Fruit fly (Drosophila melanogaster) whole organism, wandering third instar larva: Measurements from ENCODE around the gene RhoGAP68F.

Source experiments
- Abd-B ChIP-seq: fragments of >200 bp; optimal IDR thresholded peaks from 2 replicates; lab custom pipeline; 2017; ENCODE audit warnings: missing biosample characterization, missing genetic modification characterization
- CG32264 ChIP-seq: fragments of 200-800 bp; sonication (Bioruptor generic); optimal IDR thresholded peaks from 2 replicates; lab custom pipeline; 2016; ENCODE audit warnings: missing biosample characterization, missing genetic modification characterization
- CG9705 ChIP-seq: fragments of 200-800 bp; sonication (Bioruptor generic); optimal IDR thresholded peaks from 2 replicates; lab custom pipeline; 2018; ENCODE audit warnings: missing biosample characterization, mild to moderate bottlenecking, missing genetic modification characterization
- CrebA ChIP-seq: fragments of 200-800 bp; sonication (Bioruptor generic); optimal IDR thresholded peaks from 2 replicates; lab custom pipeline; 2016; ENCODE audit warnings: missing biosample characterization, mild to moderate bottlenecking, missing genetic modification characterization, borderline replicate concordance
- Dfd ChIP-seq: fragments of >200 bp; optimal IDR thresholded peaks from 2 replicates; lab custom pipeline; 2017; ENCODE audit warnings: missing biosample characterization, missing genetic modification characterization
- Dif ChIP-seq: fragments of 200-275, 200-300 bp; sonication (Bioruptor generic); optimal IDR thresholded peaks from 2 replicates; lab custom pipeline; 2018; ENCODE audit warnings: missing biosample characterization, missing genetic modification characterization; ENCODE audit not compliant: partially characterized antibody
- GATAd ChIP-seq: sonication (Bioruptor generic); optimal IDR thresholded peaks from 2 replicates; lab custom pipeline; 2016; ENCODE audit warnings: missing biosample characterization, missing genetic modification characterization
- HLH106 ChIP-seq: fragments of 200-800 bp; optimal IDR thresholded peaks from 3 replicates; lab custom pipeline; 2019; ENCODE audit warnings: missing biosample characterization, mild to moderate bottlenecking, missing genetic modification characterization, moderate library complexity
- Hnf4 ChIP-seq: fragments of 200-800 bp; sonication (Bioruptor generic); optimal IDR thresholded peaks from 2 replicates; lab custom pipeline; 2016; ENCODE audit warnings: missing biosample characterization, mild to moderate bottlenecking, missing genetic modification characterization
- Hr78 ChIP-seq: fragments of >200 bp; optimal IDR thresholded peaks from 2 replicates; lab custom pipeline; 2017; ENCODE audit warnings: missing biosample characterization, missing genetic modification characterization
- Hr83 ChIP-seq: fragments of 200-300 bp; sonication (Bioruptor generic); optimal IDR thresholded peaks from 2 replicates; lab custom pipeline; 2016; ENCODE audit warnings: missing biosample characterization, mild to moderate bottlenecking, missing genetic modification characterization, moderate library complexity; ENCODE audit not compliant: poor library complexity, severe bottlenecking
- Mio ChIP-seq: sonication (Bioruptor generic); optimal IDR thresholded peaks from 2 replicates; lab custom pipeline; 2016; ENCODE audit warnings: missing biosample characterization, missing genetic modification characterization
- Myc ChIP-seq: fragments of >200 bp; optimal IDR thresholded peaks from 2 replicates; lab custom pipeline; 2017
- N ChIP-seq: fragments of >200 bp; optimal IDR thresholded peaks from 2 replicates; lab custom pipeline; 2018; ENCODE audit warnings: missing biosample characterization, missing external identifiers, missing genetic modification characterization
- OdsH ChIP-seq: fragments of 200-800 bp; sonication (Bioruptor generic); optimal IDR thresholded peaks from 2 replicates; lab custom pipeline; 2016; ENCODE audit warnings: missing biosample characterization, mild to moderate bottlenecking, missing genetic modification characterization
- Rel ChIP-seq, 2 experiments: fragments of 200-800 bp; sonication (Bioruptor generic) in 1 of 2; optimal IDR thresholded peaks; 2 replicates in 1 of 2; 3 replicates in 1 of 2; lab custom pipeline; 2016 to 2019; ENCODE audit warnings: mild to moderate bottlenecking in 2 of 2, missing biosample characterization in 2 of 2, missing genetic modification characterization in 2 of 2, moderate library complexity in 1 of 2
- Sp1 ChIP-seq: fragments of 200-800 bp; sonication (Bioruptor generic); optimal IDR thresholded peaks from 3 replicates; lab custom pipeline; 2019; ENCODE audit warnings: missing biosample characterization, mild to moderate bottlenecking, missing genetic modification characterization, moderate library complexity
- Vsx2 ChIP-seq: fragments of 200-300, 225-300 bp; sonication (Bioruptor generic); optimal IDR thresholded peaks from 2 replicates; lab custom pipeline; 2018; ENCODE audit warnings: missing biosample characterization, missing genetic modification characterization; ENCODE audit not compliant: partially characterized antibody
- br ChIP-seq: fragments of 200-800 bp; sonication (Bioruptor generic); optimal IDR thresholded peaks from 2 replicates; lab custom pipeline; 2016; ENCODE audit warnings: missing biosample characterization, missing genetic modification characterization
- brk ChIP-seq: fragments of 200-800 bp; sonication (Bioruptor generic); optimal IDR thresholded peaks from 2 replicates; lab custom pipeline; 2016; ENCODE audit warnings: missing biosample characterization, mild to moderate bottlenecking, missing genetic modification characterization
- dl ChIP-seq, 2 experiments: fragments of 175-275, 200-275 bp in 1 of 2; fragments of 200-275 bp in 1 of 2; sonication (Bioruptor generic); optimal IDR thresholded peaks; lab custom pipeline; 2018; ENCODE audit warnings: mild to moderate bottlenecking in 2 of 2, missing biosample characterization in 2 of 2, missing genetic modification characterization in 2 of 2, moderate library complexity in 2 of 2; ENCODE audit not compliant: partially characterized antibody in 2 of 2, insufficient read depth in 1 of 2
- dmrt93B ChIP-seq: fragments of 200-800 bp; sonication (Bioruptor generic); optimal IDR thresholded peaks from 2 replicates; lab custom pipeline; 2018; ENCODE audit warnings: missing biosample characterization, mild to moderate bottlenecking, missing genetic modification characterization
- dsf ChIP-seq: sonication (Bioruptor generic); optimal IDR thresholded peaks from 2 replicates; lab custom pipeline; 2016; ENCODE audit warnings: missing biosample characterization, missing genetic modification characterization, borderline replicate concordance
- foxo ChIP-seq, 2 experiments: fragments of 200-800 bp; sonication (Bioruptor generic); optimal IDR thresholded peaks; 2 replicates in 1 of 2; 3 replicates in 1 of 2; lab custom pipeline; 2016 to 2017; ENCODE audit warnings: missing biosample characterization in 2 of 2, missing genetic modification characterization in 2 of 2
- fru ChIP-seq: fragments of 200-800 bp; sonication (Bioruptor generic); optimal IDR thresholded peaks from 3 replicates; lab custom pipeline; 2016; ENCODE audit warnings: missing biosample characterization, mild to moderate bottlenecking, missing genetic modification characterization
- h ChIP-seq: fragments of 200-800 bp; sonication (Bioruptor generic); optimal IDR thresholded peaks from 3 replicates; lab custom pipeline; 2016; ENCODE audit warnings: missing biosample characterization, mild to moderate bottlenecking, missing genetic modification characterization
- jim ChIP-seq: fragments of 175-275, 200-325 bp; sonication (Bioruptor generic); optimal IDR thresholded peaks from 2 replicates; lab custom pipeline; 2016; ENCODE audit warnings: missing biosample characterization, mild to moderate bottlenecking, missing genetic modification characterization
- lola ChIP-seq: fragments of >200 bp; optimal IDR thresholded peaks from 2 replicates; lab custom pipeline; 2017; ENCODE audit warnings: missing biosample characterization, missing genetic modification characterization
- pan ChIP-seq: fragments of >200 bp; optimal IDR thresholded peaks from 2 replicates; lab custom pipeline; 2017
- psq ChIP-seq: fragments of 200-800 bp; sonication (Bioruptor generic); optimal IDR thresholded peaks from 3 replicates; lab custom pipeline; 2017; ENCODE audit warnings: missing biosample characterization, mild to moderate bottlenecking, missing genetic modification characterization, moderate library complexity
- rgr ChIP-seq: fragments of 200-800 bp; sonication (Bioruptor generic); optimal IDR thresholded peaks from 3 replicates; lab custom pipeline; 2016; ENCODE audit warnings: missing biosample characterization, mild to moderate bottlenecking, missing genetic modification characterization
- sage ChIP-seq: fragments of 200-800 bp; sonication (Bioruptor generic); optimal IDR thresholded peaks from 2 replicates; lab custom pipeline; 2016; ENCODE audit warnings: missing biosample characterization, mild to moderate bottlenecking, missing genetic modification characterization
- sv ChIP-seq: fragments of 200-800 bp; sonication (Bioruptor generic); optimal IDR thresholded peaks from 3 replicates; lab custom pipeline; 2016; ENCODE audit warnings: missing biosample characterization, missing genetic modification characterization
- tai ChIP-seq: sonication (Bioruptor generic); optimal IDR thresholded peaks from 2 replicates; lab custom pipeline; 2016; ENCODE audit warnings: missing biosample characterization, missing genetic modification characterization
- usp ChIP-seq: fragments of >200 bp; optimal IDR thresholded peaks from 2 replicates; lab custom pipeline; 2017; ENCODE audit warnings: missing biosample characterization, missing genetic modification characterization
- woc ChIP-seq: sonication (Bioruptor generic); optimal IDR thresholded peaks from 2 replicates; lab custom pipeline; 2016; ENCODE audit warnings: missing biosample characterization, mild to moderate bottlenecking, missing genetic modification characterization

RhoGAP68F gene

dm6 chr3L:12099329-12100031 is 39.2 kb upstream of the RhoGAP68F start:
- TF ChIP-seq OdsH (peak; percentile 49), rgr (GFP tag; lab: Kevin White, UChicago) (peak; percentile 2), Hr78 (no peak), fru (peak; percentile 32), Hnf4 (GFP tag; lab: Kevin White, UChicago) (no peak), foxo (GFP tag; optimal IDR thresholded peaks at IDR 0.05; lab: Kevin White, UChicago) (peak in 1 of 2 experiments; percentile 62), h (peak; percentile 7), brk (peak; percentile 28), Sp1 (GFP tag; lab: Kevin White, UChicago) (peak; percentile 69), psq (peak; percentile 54), Hr83 (GFP tag; lab: Kevin White, UChicago) (no peak), HLH106 (peak; percentile 58), Myc (lab: Kevin White, UChicago) (no peak), tai (GFP tag; lab: Kevin White, UChicago) (no peak), CrebA (no peak)

dm6 chr3L:12101924-12102383 is 36.7 kb upstream of the RhoGAP68F start:
- TF ChIP-seq Vsx2 (no peak), usp (GFP tag; lab: Kevin White, UChicago) (no peak), N (GFP tag; lab: Kevin White, UChicago) (no peak), Myc (lab: Kevin White, UChicago) (no peak), Rel (GFP tag; optimal IDR thresholded peaks at IDR 0.05; lab: Kevin White, UChicago) (no peak), Rel (tag; optimal IDR thresholded peaks at IDR 0.05; lab: Kevin White, UChicago) (no peak), fru (no peak), woc (no peak), dl (GFP tag; optimal IDR thresholded peaks at IDR 0.05; lab: Kevin White, UChicago; ENCODE audit: insufficient read depth in 1 of 2, partially characterized antibody in 2 of 2) (no peak), pan (lab: Kevin White, UChicago) (no peak), OdsH (peak; percentile 37), Dfd (GFP tag; lab: Kevin White, UChicago) (no peak), CG9705 (no peak), dsf (GFP tag; lab: Kevin White, UChicago) (no peak), Mio (GFP tag; lab: Kevin White, UChicago) (no peak), br (no peak), Abd-B (GFP tag; lab: Kevin White, UChicago) (no peak), Sp1 (GFP tag; lab: Kevin White, UChicago) (peak; percentile 62), Hr78 (no peak), rgr (GFP tag; lab: Kevin White, UChicago) (peak; percentile 42), GATAd (GFP tag; lab: Kevin White, UChicago) (no peak), jim (GFP tag; lab: Kevin White, UChicago) (no peak), Dif (no peak), HLH106 (peak; percentile 63), Hr83 (GFP tag; lab: Kevin White, UChicago) (no peak), psq (peak; percentile 46), h (peak; percentile 8), sv (GFP tag; lab: Kevin White, UChicago) (no peak), lola (no peak), foxo (GFP tag; optimal IDR thresholded peaks at IDR 0.05; lab: Kevin White, UChicago) (peak in 1 of 2 experiments; percentile 19), CG32264 (GFP tag; lab: Kevin White, UChicago) (no peak), dmrt93B (GFP tag; lab: Kevin White, UChicago) (peak; percentile 5), CrebA (no peak), sage (GFP tag; lab: Kevin White, UChicago) (no peak)

DNA sequence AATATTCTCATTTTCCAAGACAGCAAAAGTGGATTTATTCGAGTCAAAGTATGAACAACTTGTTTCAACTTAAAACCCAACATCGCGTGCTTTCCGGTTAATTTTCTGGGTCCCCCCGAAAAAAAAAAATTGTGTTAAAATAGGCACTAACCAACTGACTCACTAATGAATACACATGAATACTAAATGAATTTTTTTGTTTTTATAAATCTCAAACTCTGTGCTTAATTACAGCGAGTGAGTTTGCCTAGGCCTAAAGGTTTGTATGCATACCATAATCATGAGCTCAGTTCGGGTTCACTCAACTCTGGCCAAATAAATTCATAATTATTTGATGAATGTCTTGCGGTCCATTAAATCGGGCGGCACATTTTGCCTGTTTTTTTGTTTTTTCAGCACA is 31.3 kb upstream of the RhoGAP68F start:
- TF ChIP-seq Sp1 (GFP tag; lab: Kevin White, UChicago) (no peak), Myc (lab: Kevin White, UChicago) (no peak), lola (no peak), h (no peak), Hr83 (GFP tag; lab: Kevin White, UChicago) (no peak), CG9705 (no peak), Dfd (GFP tag; lab: Kevin White, UChicago) (no peak), dl (GFP tag; optimal IDR thresholded peaks at IDR 0.05; lab: Kevin White, UChicago; ENCODE audit: insufficient read depth in 1 of 2, partially characterized antibody in 2 of 2) (no peak)
